Worm (Caenorhabditis elegans): ENCODE measurements around the gene H10D18.1.

- TF ChIP-seq hmbx-1 (tag; optimal IDR thresholded peaks at IDR 0.05) (no peak), aly-1 (tag; optimal IDR thresholded peaks at IDR 0.05) (no peak), flt-1 (GFP tag; IDR thresholded peaks at IDR 0.05) (no peak), ama-1 (optimal IDR thresholded peaks at IDR 0.05) (no peak), hmg-4 (GFP tag; optimal IDR thresholded peaks at IDR 0.05) (no peak), ceh-13 (GFP tag; optimal IDR thresholded peaks at IDR 0.05) (no peak), ceh-36 (tag; optimal IDR thresholded peaks at IDR 0.05) (no peak), scrt-1 (GFP tag; IDR thresholded peaks at IDR 0.05) (no peak), F13C5.2 (tag; optimal IDR thresholded peaks at IDR 0.05) (no peak)
Observed at ce11 chrV:3790424-3790823, 24.6 kb upstream of the H10D18.1 start.

All from whole organism, early embryonic.